Fruit fly (Drosophila melanogaster): Measurements from ENCODE around the gene CG3823.

The CG3823 gene

dm6 chrX:6353613-6353986 is 49.8 kb downstream of the CG3823 start (continued):
- TF ChIP-seq CG17385 (GFP tag; optimal IDR thresholded peaks at IDR 0.05) (peak; percentile 90), CG5245 (GFP tag; optimal IDR thresholded peaks at IDR 0.05) (peak; percentile 65), CG4617 (GFP tag; optimal IDR thresholded peaks at IDR 0.05; ENCODE audit: borderline replicate concordance) (peak; percentile 32), CG1647 (GFP tag; optimal IDR thresholded peaks at IDR 0.05) (no peak), Dip3 (GFP tag; optimal IDR thresholded peaks at IDR 0.05) (peak; percentile 13), mam (GFP tag; optimal IDR thresholded peaks at IDR 0.05) (peak; percentile 41), Gsc (GFP tag; IDR thresholded peaks at IDR 0.05) (no peak; the same call in 1 of the 2 replicates), bbx (GFP tag; IDR thresholded peaks at IDR 0.05; ENCODE audit: partially characterized antibody) (no peak), stc (GFP tag; IDR thresholded peaks at IDR 0.05) (peak; percentile 87), Sox100B (GFP tag; optimal IDR thresholded peaks at IDR 0.05) (peak; percentile 93), CG12769 (tag; optimal IDR thresholded peaks at IDR 0.05) (peak; percentile 78), ssp (GFP tag; IDR thresholded peaks at IDR 0.05) (peak; percentile 69), vnd (GFP tag; IDR thresholded peaks at IDR 0.05; ENCODE audit: partially characterized antibody) (no peak), zf30C (GFP tag; optimal IDR thresholded peaks at IDR 0.05) (peak; percentile 86), CG12104 (GFP tag; optimal IDR thresholded peaks at IDR 0.05) (peak; percentile 82), jigr1 (GFP tag; IDR thresholded peaks at IDR 0.05) (peak; percentile 43; the same call in 1 of the 3 replicates), peb (GFP tag; IDR thresholded peaks at IDR 0.05) (peak; percentile 57; the same call in 1 of the 2 replicates), fd64A (GFP tag; optimal IDR thresholded peaks at IDR 0.05) (peak; percentile 39), insv (GFP tag; optimal IDR thresholded peaks at IDR 0.05) (peak in 1 of 2 experiments; percentile 74), Tbp (GFP tag; optimal IDR thresholded peaks at IDR 0.05) (no peak), Side (GFP tag; optimal IDR thresholded peaks at IDR 0.05) (no peak), CG31388 (GFP tag; optimal IDR thresholded peaks at IDR 0.05) (peak; percentile 53), CG1024 (GFP tag; IDR thresholded peaks at IDR 0.05) (peak; percentile 61; the same call in 1 of the 2 replicates), fd96Cb (tag; optimal IDR thresholded peaks at IDR 0.05) (peak; percentile 90), CG5180 (GFP tag; optimal IDR thresholded peaks at IDR 0.05) (peak; percentile 79), nau (GFP tag; optimal IDR thresholded peaks at IDR 0.05) (peak; percentile 79), CG6272 (GFP tag; IDR thresholded peaks at IDR 0.05) (peak; percentile 60; the same call in 1 of the 2 replicates), rib (GFP tag; IDR thresholded peaks at IDR 0.05) (peak; percentile 64; the same call in 1 of the 2 replicates), CG12071 (GFP tag; optimal IDR thresholded peaks at IDR 0.05) (peak; percentile 70), gem (tag; optimal IDR thresholded peaks at IDR 0.05) (peak; percentile 95), CG15479 (GFP tag; optimal IDR thresholded peaks at IDR 0.05) (no peak), tin (GFP tag; optimal IDR thresholded peaks at IDR 0.05) (peak; percentile 78), ci (GFP tag; IDR thresholded peaks at IDR 0.05) (peak; percentile 87), Atf6 (GFP tag; IDR thresholded peaks at IDR 0.05) (peak; percentile 85), ham (GFP tag; IDR thresholded peaks at IDR 0.05) (0 out of 2 replicates have a peak, but pooled peaks have one; percentile 40), CG10543 (GFP tag; optimal IDR thresholded peaks at IDR 0.05) (peak; percentile 93), Sox102F (GFP tag; optimal IDR thresholded peaks at IDR 0.05) (peak; percentile 89), trem (tag; optimal IDR thresholded peaks at IDR 0.05) (peak; percentile 82), Hr39 (optimal IDR thresholded peaks at IDR 0.05) (no peak), gsb (GFP tag; IDR thresholded peaks at IDR 0.05) (peak; percentile 76), CG33213 (GFP tag; optimal IDR thresholded peaks at IDR 0.05) (no peak), CG12391 (tag; optimal IDR thresholded peaks at IDR 0.05) (peak; percentile 92), CG15696 (tag; optimal IDR thresholded peaks at IDR 0.05) (peak; percentile 92), Spps (tag; optimal IDR thresholded peaks at IDR 0.05) (peak; percentile 77), ato (GFP tag; IDR thresholded peaks at IDR 0.05; ENCODE audit: partially characterized antibody) (no peak), Six4 (GFP tag; optimal IDR thresholded peaks at IDR 0.05) (peak; percentile 82), Poxn (GFP tag; IDR thresholded peaks at IDR 0.05) (peak; percentile 48; the same call in 1 of the 2 replicates), CG14014 (GFP tag; IDR thresholded peaks at IDR 0.05) (peak; percentile 83), nmo (GFP tag; optimal IDR thresholded peaks at IDR 0.05) (peak; percentile 94), Abd-B (GFP tag; optimal IDR thresholded peaks at IDR 0.05) (peak; percentile 80), Hr3 (GFP tag; optimal IDR thresholded peaks at IDR 0.05) (peak; percentile 81)

Data from whole organism, embryonic.